Fruit fly (Drosophila melanogaster) whole organism, embryonic: ENCODE measurements around the gene CG14971.

ENCODE experiments used
- B-H1 ChIP-seq: fragments of 200-800 bp; sonication (Bioruptor generic); IDR thresholded peaks from 3 replicates; pipeline ENCODE4 v1.3.6; 2022; ENCODE audit warnings: missing biosample characterization, missing genetic modification characterization
- CG10565 ChIP-seq: fragments of 200-800 bp; sonication (Bioruptor generic); optimal IDR thresholded peaks from 3 replicates; lab custom pipeline; 2016; ENCODE audit warnings: missing biosample characterization, mild to moderate bottlenecking, missing genetic modification characterization
- CG1647 ChIP-seq: fragments of 200-800 bp; sonication (Bioruptor generic); optimal IDR thresholded peaks from 3 replicates; lab custom pipeline; 2016; ENCODE audit warnings: missing biosample characterization, missing genetic modification characterization
- CG6175 ChIP-seq: fragments of 200-800 bp; sonication (Bioruptor generic); IDR thresholded peaks from 3 replicates; pipeline ENCODE4 v1.3.6; 2022; ENCODE audit warnings: missing biosample characterization, missing genetic modification characterization
- Dp ChIP-seq: fragments of 200-800 bp; sonication (Bioruptor generic); optimal IDR thresholded peaks from 2 replicates; lab custom pipeline; 2018; ENCODE audit warnings: missing biosample characterization, mild to moderate bottlenecking, missing genetic modification characterization, moderate library complexity
- GATAe ChIP-seq: fragments of 200-800 bp; sonication (Bioruptor generic); conservative IDR thresholded peaks from 2 replicates; pipeline ENCODE4 v1.3.6; 2022; ENCODE audit warnings: missing biosample characterization, missing genetic modification characterization
- HLH54F ChIP-seq: fragments of 200-800 bp; sonication (Bioruptor generic); optimal IDR thresholded peaks from 3 replicates; lab custom pipeline; 2016; ENCODE audit warnings: missing biosample characterization, missing genetic modification characterization
- Stat92E ChIP-seq, 3 experiments: fragments of >200 bp in 2 of 3; fragments of 200-800 bp in 1 of 3; sonication (Bioruptor generic) in 1 of 3; optimal IDR thresholded peaks; 2 replicates each; lab custom pipeline; 2017 to 2019; ENCODE audit warnings: missing biosample characterization in 3 of 3, missing genetic modification characterization in 3 of 3, mild to moderate bottlenecking in 1 of 3, moderate library complexity in 1 of 3
- ci ChIP-seq: fragments of 200-800 bp; sonication (Bioruptor generic); IDR thresholded peaks from 3 replicates; pipeline ENCODE4 v1.3.6; 2022; ENCODE audit warnings: missing biosample characterization, missing genetic modification characterization
- lbe ChIP-seq: fragments of 200-800 bp; sonication (Bioruptor generic); optimal IDR thresholded peaks from 2 replicates; lab custom pipeline; 2016; ENCODE audit warnings: missing biosample characterization, mild to moderate bottlenecking, missing genetic modification characterization
- psq ChIP-seq: fragments of 200-800 bp; sonication (Bioruptor generic); optimal IDR thresholded peaks from 2 replicates; lab custom pipeline; 2017; ENCODE audit warnings: missing biosample characterization, missing genetic modification characterization
- usp ChIP-seq: fragments of >200 bp; optimal IDR thresholded peaks from 2 replicates; lab custom pipeline; 2017; ENCODE audit warnings: missing biosample characterization, missing genetic modification characterization

- TF ChIP-seq lbe (no peak), Stat92E (GFP tag; optimal IDR thresholded peaks at IDR 0.05; lab: Kevin White, UChicago) (no peak), B-H1 (GFP tag; lab: Robert Waterston, UW) (no peak), CG6175 (no peak), ci (GFP tag; lab: Robert Waterston, UW) (no peak), Dp (no peak), psq (no peak), HLH54F (GFP tag; lab: Kevin White, UChicago) (no peak), GATAe (no peak), usp (GFP tag; lab: Kevin White, UChicago) (no peak), CG1647 (no peak), CG10565 (GFP tag; lab: Kevin White, UChicago) (no peak)
Observed at dm6 chr3L:3440116-3440515, 31.0 kb downstream of the CG14971 start.
